Fruit fly (Drosophila melanogaster) whole organism: ENCODE data around the gene inaE.

ENCODE experiments used
- CG8478 ChIP-seq: fragments of >200 bp; optimal IDR thresholded peaks from 2 replicates; lab custom pipeline; 2018; ENCODE audit warnings: inconsistent platforms
- Dll ChIP-seq: fragments of >200 bp; optimal IDR thresholded peaks from 2 replicates; lab custom pipeline; 2017
- EcR ChIP-seq, 2 experiments: fragments of >200 bp; optimal IDR thresholded peaks; 2 replicates each; lab custom pipeline; 2017; ENCODE audit warnings: missing biosample characterization in 2 of 2, missing genetic modification characterization in 2 of 2, missing genetic modification reagents in 2 of 2
- pan ChIP-seq: fragments of >200 bp; optimal IDR thresholded peaks from 2 replicates; lab custom pipeline; 2017
- psq ChIP-seq: fragments of >200 bp; optimal IDR thresholded peaks from 2 replicates; lab custom pipeline; 2017
- usp ChIP-seq: fragments of >200 bp; optimal IDR thresholded peaks from 2 replicates; lab custom pipeline; 2017; ENCODE audit warnings: missing biosample characterization, missing genetic modification characterization, mixed read lengths

inaE gene

DNA sequence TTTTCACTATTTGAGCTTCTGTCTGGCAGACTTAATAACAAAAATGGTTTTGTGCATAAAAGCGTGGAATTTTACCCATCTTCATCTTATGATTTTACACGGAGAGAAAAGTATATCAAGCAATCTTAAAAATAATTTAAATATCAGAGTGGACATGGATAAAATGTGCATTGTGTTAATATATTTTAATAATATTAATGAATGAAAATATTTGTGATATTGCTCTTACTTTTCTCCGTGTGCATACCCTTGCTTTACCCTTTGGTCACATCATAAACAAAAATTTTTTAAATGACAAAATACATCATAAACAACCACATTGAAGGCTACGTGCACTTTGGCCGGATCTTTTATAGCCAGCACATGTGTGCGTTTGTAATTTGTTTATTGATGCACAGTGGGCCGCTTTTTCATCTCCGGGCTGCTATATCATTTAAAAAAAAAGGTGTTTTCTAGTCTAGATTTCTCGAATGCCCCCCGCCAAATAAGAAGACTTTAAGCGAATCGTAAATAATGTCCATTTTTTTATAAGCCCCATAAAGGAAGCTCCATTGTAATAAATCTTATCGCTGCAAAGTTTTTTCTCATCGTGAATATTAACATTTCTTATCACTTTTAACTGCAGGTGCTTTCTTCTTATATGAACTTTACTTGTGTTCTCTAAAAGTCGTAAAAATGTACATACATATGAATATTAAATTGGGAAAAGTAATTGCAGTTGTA is 19.0 kb upstream of the inaE start:
- TF ChIP-seq EcR (GFP tag; optimal IDR thresholded peaks at IDR 0.05; lab: Kevin White, UChicago) (no peak), CG8478 (lab: Kevin White, UChicago) (no peak), psq (lab: Kevin White, UChicago) (no peak), Dll (lab: Kevin White, UChicago) (no peak), pan (lab: Kevin White, UChicago) (no peak), usp (GFP tag; lab: Kevin White, UChicago) (no peak)

DNA sequence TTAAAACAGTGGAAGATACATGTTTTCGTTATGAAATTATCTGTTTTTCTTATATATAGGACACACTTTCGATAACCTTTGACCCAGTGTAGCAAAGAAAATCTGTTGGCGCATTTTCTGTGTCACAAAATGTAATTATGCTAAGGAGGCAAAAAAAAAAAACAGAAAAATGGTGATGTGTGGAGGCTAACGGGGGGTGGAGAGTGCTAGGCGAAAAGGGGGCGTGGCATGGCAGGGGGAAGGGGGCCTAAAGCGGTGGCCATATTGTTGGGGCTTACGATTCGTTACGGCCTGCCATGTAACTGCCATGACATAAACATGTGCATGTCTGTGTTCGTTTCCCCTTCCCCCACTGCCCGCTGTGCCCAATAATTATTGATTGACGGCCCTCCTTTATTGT is 18.3 kb upstream of the inaE start:
- TF ChIP-seq pan (lab: Kevin White, UChicago), result no peak
- no peak for TF ChIP-seq Dll (lab: Kevin White, UChicago)
- no peak for TF ChIP-seq usp (GFP tag; lab: Kevin White, UChicago)
- no peak for TF ChIP-seq psq (lab: Kevin White, UChicago)
- TF ChIP-seq EcR (GFP tag; optimal IDR thresholded peaks at IDR 0.05; lab: Kevin White, UChicago), result no peak

DNA sequence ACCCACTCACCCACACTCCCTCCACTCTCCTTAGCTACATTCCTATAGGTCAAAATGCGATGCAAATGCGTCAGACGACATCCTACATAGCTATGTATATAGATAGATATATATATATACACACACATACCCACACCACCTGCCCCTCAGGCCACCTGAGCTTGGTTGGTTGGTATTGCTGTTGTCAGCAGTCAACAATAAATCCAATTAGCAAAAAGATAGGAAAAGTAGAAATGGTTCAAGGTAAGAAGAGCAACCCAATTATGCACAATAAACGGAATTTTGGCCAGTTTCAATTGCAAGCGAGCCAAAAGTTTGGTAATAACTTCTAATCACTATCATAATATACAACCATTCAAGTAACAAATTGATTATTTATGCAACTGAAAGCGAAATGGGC is 17.0 kb upstream of the inaE start:
- TF ChIP-seq EcR (GFP tag; optimal IDR thresholded peaks at IDR 0.05; lab: Kevin White, UChicago), result no peak
- TF ChIP-seq psq (lab: Kevin White, UChicago), result no peak
- no peak for TF ChIP-seq pan (lab: Kevin White, UChicago)
- TF ChIP-seq CG8478 (lab: Kevin White, UChicago), result no peak
- no peak for TF ChIP-seq Dll (lab: Kevin White, UChicago)
- no peak for TF ChIP-seq usp (GFP tag; lab: Kevin White, UChicago)

DNA sequence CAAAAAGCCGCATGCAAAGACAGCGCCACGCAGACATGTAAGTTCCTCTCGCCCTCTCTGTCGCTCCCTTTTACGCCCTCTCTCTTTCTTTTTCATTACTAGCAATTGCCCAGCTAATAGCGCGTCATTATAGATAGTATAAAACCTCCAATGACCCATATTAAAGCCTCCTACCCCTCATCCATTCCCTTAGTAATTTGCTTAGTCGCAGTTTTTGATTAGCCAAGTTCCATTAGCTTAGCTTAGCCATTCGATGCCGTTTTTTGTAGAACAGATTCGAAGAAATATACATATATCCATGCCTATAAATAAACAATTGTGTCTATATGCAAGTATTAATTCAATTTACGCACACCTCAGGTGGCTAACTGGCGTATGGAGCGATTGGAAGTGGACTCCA is 12.7 kb upstream of the inaE start:
- no peak for TF ChIP-seq Dll (lab: Kevin White, UChicago)
- TF ChIP-seq CG8478 (lab: Kevin White, UChicago), result no peak
- TF ChIP-seq EcR (GFP tag; optimal IDR thresholded peaks at IDR 0.05; lab: Kevin White, UChicago), result no peak
- no peak for TF ChIP-seq pan (lab: Kevin White, UChicago)
- no peak for TF ChIP-seq psq (lab: Kevin White, UChicago)
- TF ChIP-seq usp (GFP tag; lab: Kevin White, UChicago), result no peak

DNA sequence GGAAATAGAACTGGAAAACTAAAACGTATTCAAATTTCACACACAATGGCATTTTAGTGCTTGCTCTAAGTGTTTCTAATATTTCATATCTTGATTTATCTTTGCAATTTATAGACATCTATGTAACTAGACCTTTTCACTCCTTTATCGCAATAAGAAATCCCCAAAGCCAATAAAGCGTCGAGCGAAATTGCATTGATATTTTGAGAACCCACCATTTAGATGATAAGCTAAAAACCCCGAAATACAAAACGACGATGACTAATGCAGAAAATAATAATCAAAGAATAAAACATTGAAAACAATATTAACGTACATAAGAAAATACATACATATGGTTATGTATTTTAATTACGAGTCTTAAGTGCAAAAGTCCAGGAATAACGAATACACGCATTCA is 4.9 kb upstream of the inaE start:
- TF ChIP-seq CG8478 (lab: Kevin White, UChicago), result no peak
- TF ChIP-seq usp (GFP tag; lab: Kevin White, UChicago), result no peak
- TF ChIP-seq psq (lab: Kevin White, UChicago), result no peak
- TF ChIP-seq Dll (lab: Kevin White, UChicago), result no peak
- no peak for TF ChIP-seq pan (lab: Kevin White, UChicago)
- no peak for TF ChIP-seq EcR (GFP tag; optimal IDR thresholded peaks at IDR 0.05; lab: Kevin White, UChicago)

DNA sequence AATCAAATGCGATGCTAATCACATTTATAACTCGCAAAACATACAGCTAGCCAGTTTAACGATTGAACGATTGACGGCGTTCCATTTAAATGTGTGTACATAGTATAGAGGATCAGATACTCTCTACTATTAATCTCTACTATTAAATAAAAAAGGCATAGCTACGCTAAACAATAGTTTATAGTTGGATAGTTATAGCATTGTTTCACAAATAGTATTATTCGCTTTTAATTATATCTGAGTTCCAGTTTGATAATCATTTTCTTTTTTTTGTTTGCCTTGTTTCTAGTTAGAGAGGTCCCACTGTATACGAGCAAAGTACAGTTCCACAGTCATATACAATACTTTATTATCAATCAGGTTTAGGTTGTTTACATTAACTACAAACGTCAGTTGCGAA is 3.8 kb upstream of the inaE start:
- TF ChIP-seq pan (lab: Kevin White, UChicago), result no peak
- no peak for TF ChIP-seq Dll (lab: Kevin White, UChicago)
- TF ChIP-seq EcR (GFP tag; optimal IDR thresholded peaks at IDR 0.05; lab: Kevin White, UChicago), result no peak
- TF ChIP-seq psq (lab: Kevin White, UChicago), result no peak
- no peak for TF ChIP-seq usp (GFP tag; lab: Kevin White, UChicago)
- no peak for TF ChIP-seq CG8478 (lab: Kevin White, UChicago)

DNA sequence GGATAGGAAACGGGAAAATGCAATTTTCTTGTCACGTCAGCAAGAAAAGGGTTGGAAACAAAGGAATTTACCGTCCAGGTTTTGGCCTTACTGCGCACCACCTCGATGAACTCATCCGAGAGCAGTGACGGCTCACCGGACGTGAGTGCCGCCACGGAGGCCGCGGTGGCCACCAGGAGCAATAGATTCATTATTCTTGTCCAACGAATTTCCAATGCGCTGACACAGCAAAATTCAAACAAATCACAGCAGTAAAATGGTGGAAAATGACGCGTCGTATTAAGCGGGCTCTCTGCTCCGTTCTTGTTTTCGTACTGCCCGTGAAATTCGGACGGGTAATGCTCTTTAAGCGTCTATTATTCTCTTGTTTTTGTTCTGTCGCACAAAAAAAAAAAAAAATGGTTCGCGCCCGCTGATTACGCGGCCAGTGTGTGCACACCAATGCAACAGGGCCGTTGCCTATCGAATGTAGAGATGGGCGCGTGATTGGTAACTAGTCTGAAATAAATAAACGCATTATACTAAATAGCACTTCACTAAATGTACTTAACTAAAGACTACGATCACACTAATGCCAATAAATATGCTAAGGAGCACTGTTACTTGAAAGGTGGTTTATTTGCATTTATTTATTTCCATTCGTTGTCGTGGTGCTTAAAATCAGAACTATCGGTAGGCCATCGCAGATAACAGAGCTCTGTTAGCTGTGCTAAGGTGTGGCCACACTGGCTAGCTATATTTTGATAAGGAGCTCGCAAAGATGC is 1.6 kb upstream of the inaE start, which contains the start of the genes CtsB and amrt:
Gene CtsB, minus strand, starts transcription at position 432 of the 764 bp plus-strand sequence.
Gene amrt, plus strand, starts transcription at position 721 of the 764 bp plus-strand sequence.
- TF ChIP-seq EcR (GFP tag; optimal IDR thresholded peaks at IDR 0.05; lab: Kevin White, UChicago) (no peak), pan (lab: Kevin White, UChicago) (no peak), usp (GFP tag; lab: Kevin White, UChicago) (no peak), Dll (lab: Kevin White, UChicago) (no peak), psq (lab: Kevin White, UChicago) (no peak), CG8478 (lab: Kevin White, UChicago) (no peak)

DNA sequence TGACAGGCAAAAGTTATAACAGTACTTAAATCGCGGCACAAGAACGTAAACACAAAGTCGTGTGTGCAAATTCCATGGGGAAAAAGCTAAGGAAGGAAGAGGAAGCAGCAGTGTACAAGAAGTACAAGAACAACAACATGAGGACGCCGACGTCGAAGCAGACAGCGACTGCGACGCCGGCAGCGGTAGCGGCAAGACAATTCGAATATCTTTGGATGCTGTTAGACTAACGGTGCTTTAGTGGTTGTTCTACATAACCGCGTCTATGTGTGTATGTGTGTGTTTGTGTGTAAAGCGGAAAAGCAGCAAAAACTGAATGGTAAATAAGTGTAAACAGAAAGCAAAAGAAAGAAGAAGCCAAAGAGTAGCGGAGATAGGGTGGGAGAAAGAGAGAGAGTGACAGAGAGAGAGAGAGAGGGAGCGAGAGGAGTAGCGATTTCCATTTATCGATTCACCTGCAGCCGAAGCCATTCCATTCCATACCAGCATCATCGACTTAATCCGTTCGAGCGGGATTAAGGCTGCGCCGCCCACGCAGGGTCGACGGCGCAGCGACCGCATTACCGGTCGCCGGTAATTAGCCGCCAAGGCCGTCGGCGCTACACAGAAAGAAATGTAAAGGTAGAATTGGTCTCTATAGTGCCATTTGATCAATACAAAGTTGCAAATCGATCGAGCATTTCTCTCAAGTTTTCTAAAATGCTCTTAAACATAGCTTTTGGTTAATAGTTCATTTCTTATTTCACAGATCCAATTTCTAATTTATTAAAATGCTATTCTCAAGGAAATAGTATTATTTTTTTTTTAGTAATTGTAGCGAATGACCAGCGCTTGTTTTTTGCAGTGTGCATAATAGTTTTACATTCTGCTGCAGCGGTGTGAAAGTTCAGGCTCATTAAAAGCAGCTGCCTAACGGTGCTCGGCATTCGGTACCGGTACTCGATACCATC is 719 bp downstream of the inaE start:
- TF ChIP-seq EcR (GFP tag; optimal IDR thresholded peaks at IDR 0.05; lab: Kevin White, UChicago), result no peak
- TF ChIP-seq psq (lab: Kevin White, UChicago), result no peak
- no peak for TF ChIP-seq usp (GFP tag; lab: Kevin White, UChicago)
- TF ChIP-seq pan (lab: Kevin White, UChicago), result no peak
- TF ChIP-seq CG8478 (lab: Kevin White, UChicago), result no peak
- TF ChIP-seq Dll (lab: Kevin White, UChicago), result no peak

DNA sequence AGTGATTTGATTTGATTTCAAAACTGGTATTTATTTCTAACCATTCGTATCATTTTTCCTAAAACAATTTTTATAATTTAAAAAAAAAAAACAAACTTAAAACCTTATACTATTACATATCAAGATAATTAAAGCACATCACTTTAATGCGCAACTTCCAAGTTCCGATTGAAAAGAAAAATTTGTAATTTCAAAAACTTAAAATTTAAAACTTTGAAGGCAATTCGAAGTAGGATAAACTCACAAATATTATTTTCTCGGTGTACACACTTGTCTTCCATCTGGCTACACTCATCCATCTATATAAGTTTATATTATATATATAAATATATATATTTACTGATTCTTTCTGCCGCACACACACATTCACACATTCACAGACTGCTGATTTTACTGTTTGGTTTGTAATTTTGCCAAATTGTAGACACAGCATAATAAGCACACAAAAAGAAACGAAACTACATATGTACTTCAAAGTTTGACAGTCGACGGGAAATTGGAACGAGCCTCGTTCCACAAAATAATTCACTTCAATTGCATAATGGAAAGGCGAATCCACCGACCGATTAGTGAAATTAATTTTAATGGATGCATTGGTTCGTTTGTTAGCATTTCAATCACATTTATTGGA is 2.6 kb downstream of the inaE start:
- no peak for TF ChIP-seq EcR (GFP tag; optimal IDR thresholded peaks at IDR 0.05; lab: Kevin White, UChicago)
- no peak for TF ChIP-seq pan (lab: Kevin White, UChicago)
- TF ChIP-seq psq (lab: Kevin White, UChicago), result no peak
- no peak for TF ChIP-seq Dll (lab: Kevin White, UChicago)
